Worm (Caenorhabditis elegans) whole organism, L2 larva: ENCODE results near the gene pkn-1.

Source experiments
- F13H6.1 ChIP-seq: sonication (generic microtip); optimal IDR thresholded peaks from 2 replicates; lab custom pipeline; 2016; ENCODE audit warnings: missing genetic modification characterization, missing compliant biosample characterization
- R02D3.7 ChIP-seq: fragments of 150-350 bp; optimal IDR thresholded peaks from 2 replicates; lab custom pipeline; 2014; ENCODE audit warnings: missing biosample characterization, missing genetic modification characterization
- Y55F3AM.14 ChIP-seq: fragments of 200-800 bp; sonication (Bioruptor generic); optimal IDR thresholded peaks from 2 replicates; lab custom pipeline; 2018; ENCODE audit warnings: mild to moderate bottlenecking, missing genetic modification characterization, missing compliant biosample characterization
- alr-1 ChIP-seq: fragments of 150-350 bp; optimal IDR thresholded peaks from 2 replicates; lab custom pipeline; 2014; ENCODE audit warnings: missing biosample characterization, missing genetic modification characterization
- ama-1 ChIP-seq: fragments of 150-350 bp; optimal IDR thresholded peaks from 2 replicates; lab custom pipeline; 2018; ENCODE audit warnings: inconsistent platforms
- ceh-82 ChIP-seq: fragments of 150-350 bp; optimal IDR thresholded peaks from 2 replicates; lab custom pipeline; 2014; ENCODE audit warnings: missing biosample characterization, missing genetic modification characterization
- crh-2 ChIP-seq: sonication (generic microtip); optimal IDR thresholded peaks from 2 replicates; lab custom pipeline; 2017; ENCODE audit warnings: missing biosample characterization, missing genetic modification characterization
- dmd-4 ChIP-seq: sonication (generic microtip); optimal IDR thresholded peaks from 2 replicates; lab custom pipeline; 2017; ENCODE audit warnings: missing biosample characterization, missing genetic modification characterization
- elt-1 ChIP-seq: fragments of 150-350 bp; optimal IDR thresholded peaks from 2 replicates; lab custom pipeline; 2014; ENCODE audit warnings: missing biosample characterization, missing genetic modification characterization
- fos-1 ChIP-seq: fragments of 150-350 bp; optimal IDR thresholded peaks from 2 replicates; lab custom pipeline; 2014; ENCODE audit warnings: missing biosample characterization, missing genetic modification characterization
- lin-13 ChIP-seq: fragments of 150-350 bp; optimal IDR thresholded peaks from 2 replicates; lab custom pipeline; 2014; ENCODE audit warnings: missing biosample characterization, missing genetic modification reagents, missing genetic modification characterization
- lin-39 ChIP-seq: fragments of 150-350 bp; optimal IDR thresholded peaks from 2 replicates; lab custom pipeline; 2014; ENCODE audit warnings: missing biosample characterization, missing genetic modification reagents, missing genetic modification characterization
- lsy-2 ChIP-seq, 2 experiments: fragments of 150-350 bp in 1 of 2; sonication (generic microtip) in 1 of 2; optimal IDR thresholded peaks; 2 replicates each; lab custom pipeline; 2014 to 2017; ENCODE audit warnings: missing biosample characterization in 2 of 2, missing genetic modification characterization in 2 of 2
- mab-5 ChIP-seq: fragments of 150-350 bp; optimal IDR thresholded peaks from 2 replicates; lab custom pipeline; 2014; ENCODE audit warnings: missing biosample characterization, missing genetic modification characterization
- mbf-1 ChIP-seq: sonication (generic microtip); optimal IDR thresholded peaks from 2 replicates; lab custom pipeline; 2017; ENCODE audit warnings: missing biosample characterization, missing genetic modification characterization
- nhr-10 ChIP-seq: sonication (generic microtip); optimal IDR thresholded peaks from 2 replicates; lab custom pipeline; 2017; ENCODE audit warnings: missing biosample characterization, missing genetic modification characterization
- nhr-11 ChIP-seq: fragments of 150-350 bp; optimal IDR thresholded peaks from 2 replicates; lab custom pipeline; 2014; ENCODE audit warnings: missing biosample characterization, missing genetic modification characterization
- nhr-12 ChIP-seq: fragments of 150-350 bp; optimal IDR thresholded peaks from 2 replicates; lab custom pipeline; 2014; ENCODE audit warnings: missing biosample characterization, missing genetic modification characterization
- nhr-129 ChIP-seq: fragments of 150-350 bp; optimal IDR thresholded peaks from 2 replicates; lab custom pipeline; 2014; ENCODE audit warnings: missing biosample characterization, missing genetic modification characterization
- nhr-23 ChIP-seq: fragments of 150-350 bp; optimal IDR thresholded peaks from 2 replicates; lab custom pipeline; 2014; ENCODE audit warnings: missing biosample characterization, missing genetic modification reagents, missing genetic modification characterization
- nhr-237 ChIP-seq: fragments of 150-350 bp; optimal IDR thresholded peaks from 2 replicates; lab custom pipeline; 2014; ENCODE audit warnings: missing biosample characterization, missing genetic modification characterization
- nhr-25 ChIP-seq: fragments of 150-350 bp; sonication (generic microtip); optimal IDR thresholded peaks from 3 replicates; lab custom pipeline; 2014; ENCODE audit warnings: missing biosample characterization, missing genetic modification characterization
- nhr-6 ChIP-seq: fragments of 150-350 bp; optimal IDR thresholded peaks from 2 replicates; lab custom pipeline; 2014; ENCODE audit warnings: missing biosample characterization, missing genetic modification characterization
- nhr-77 ChIP-seq: fragments of 150-350 bp; optimal IDR thresholded peaks from 2 replicates; lab custom pipeline; 2014; ENCODE audit warnings: missing biosample characterization, missing genetic modification characterization
- sem-4 ChIP-seq: fragments of 150-350 bp; optimal IDR thresholded peaks from 2 replicates; lab custom pipeline; 2014; ENCODE audit warnings: missing biosample characterization, missing genetic modification reagents, missing genetic modification characterization
- sma-3 ChIP-seq: sonication (generic microtip); optimal IDR thresholded peaks from 2 replicates; lab custom pipeline; 2016; ENCODE audit warnings: missing genetic modification reagents, missing genetic modification characterization, missing compliant biosample characterization
- sma-9 ChIP-seq, 2 experiments: fragments of 150-350 bp in 1 of 2; sonication (generic microtip) in 1 of 2; optimal IDR thresholded peaks; 2 replicates each; lab custom pipeline; 2014 to 2016; ENCODE audit warnings: missing genetic modification characterization in 2 of 2, mild to moderate bottlenecking in 1 of 2, missing biosample characterization in 1 of 2, missing compliant biosample characterization in 1 of 2, missing genetic modification reagents in 1 of 2, moderate library complexity in 1 of 2
- snpc-4 ChIP-seq: fragments of 150-350 bp; optimal IDR thresholded peaks from 2 replicates; lab custom pipeline; 2014; ENCODE audit warnings: missing biosample characterization, missing genetic modification characterization
- unc-39 ChIP-seq: fragments of 150-350 bp; optimal IDR thresholded peaks from 2 replicates; lab custom pipeline; 2014; ENCODE audit warnings: missing biosample characterization, missing genetic modification characterization
- unc-55 ChIP-seq: fragments of 150-350 bp; sonication (generic microtip); optimal IDR thresholded peaks from 3 replicates; lab custom pipeline; 2014; ENCODE audit warnings: missing biosample characterization, missing genetic modification reagents, missing genetic modification characterization
- unc-62 ChIP-seq: fragments of 150-350 bp; optimal IDR thresholded peaks from 2 replicates; lab custom pipeline; 2014; ENCODE audit warnings: missing biosample characterization, missing genetic modification reagents, missing genetic modification characterization
- zag-1 ChIP-seq: fragments of 150-350 bp; optimal IDR thresholded peaks from 2 replicates; lab custom pipeline; 2014; ENCODE audit warnings: missing biosample characterization, missing genetic modification characterization
- ztf-1 ChIP-seq: fragments of 200-800 bp; sonication (Bioruptor generic); conservative IDR thresholded peaks from 2 replicates; pipeline ENCODE4 v1.3.6; 2022; ENCODE audit warnings: missing genetic modification characterization, missing compliant biosample characterization
- ztf-11 ChIP-seq: sonication (generic microtip); optimal IDR thresholded peaks from 2 replicates; lab custom pipeline; 2017; ENCODE audit warnings: missing biosample characterization, missing genetic modification characterization

Gene pkn-1

DNA sequence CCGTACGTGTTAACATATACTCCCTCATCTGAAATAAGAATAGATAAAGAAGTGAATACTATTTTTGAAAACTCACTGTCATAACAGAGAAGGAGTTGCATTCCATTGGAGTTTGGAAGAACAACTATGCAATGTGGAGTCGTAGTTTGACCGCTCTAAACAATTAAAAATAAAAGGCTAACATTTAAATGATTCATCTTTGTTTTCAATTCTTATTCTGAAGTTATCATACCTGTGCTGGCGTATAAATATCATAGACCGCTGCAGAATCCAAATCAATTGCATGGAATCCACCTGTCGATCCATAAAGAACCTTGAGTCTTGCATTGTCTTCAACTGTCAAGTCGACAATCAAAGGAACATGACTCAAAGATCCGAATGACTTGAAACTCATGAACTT lies 25.7 kb downstream of the pkn-1 start:
- TF ChIP-seq zag-1 (tag; lab: Kevin White, UChicago) (no peak), nhr-23 (tag; lab: Kevin White, UChicago) (no peak), mbf-1 (tag; lab: Kevin White, UChicago) (no peak)

DNA sequence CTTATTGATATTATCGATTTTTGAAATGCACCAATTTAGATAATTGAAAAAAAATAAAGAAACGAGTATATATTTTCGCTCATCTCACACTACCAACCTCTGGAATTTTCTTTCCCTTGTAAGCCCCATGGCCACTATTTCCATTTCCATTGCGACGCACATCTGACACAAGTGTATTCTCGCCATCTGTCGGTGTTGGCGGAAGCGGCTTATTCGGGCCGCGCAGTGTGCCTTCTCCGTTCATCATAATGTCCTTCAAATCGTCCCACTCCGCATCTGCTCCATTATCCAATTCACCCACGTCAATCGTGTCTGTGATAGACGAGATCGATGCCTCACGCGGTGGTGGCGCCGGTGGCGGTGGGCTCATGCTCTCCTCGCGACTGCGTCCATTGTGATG lies 27.7 kb downstream of the pkn-1 start:
- TF ChIP-seq nhr-10 (tag; lab: Kevin White, UChicago) (no peak), ceh-82 (tag; lab: Kevin White, UChicago) (no peak), ztf-1 (GFP tag; lab: Robert Waterston, UW) (no peak), Y55F3AM.14 (GFP tag; lab: Kevin White, UChicago) (no peak), lin-13 (GFP tag; lab: Kevin White, UChicago) (no peak), sem-4 (tag; lab: Kevin White, UChicago) (no peak), ztf-11 (tag; lab: Kevin White, UChicago) (no peak), ama-1 (lab: Kevin White, UChicago) (no peak), crh-2 (tag; lab: Kevin White, UChicago) (no peak), mbf-1 (tag; lab: Kevin White, UChicago) (no peak), lsy-2 (tag; optimal IDR thresholded peaks at IDR 0.05; lab: Kevin White, UChicago) (no peak), elt-1 (tag; lab: Kevin White, UChicago) (no peak), unc-39 (tag; lab: Kevin White, UChicago) (no peak), nhr-25 (no peak), nhr-12 (tag; lab: Kevin White, UChicago) (no peak), alr-1 (tag; lab: Kevin White, UChicago) (no peak)

DNA sequence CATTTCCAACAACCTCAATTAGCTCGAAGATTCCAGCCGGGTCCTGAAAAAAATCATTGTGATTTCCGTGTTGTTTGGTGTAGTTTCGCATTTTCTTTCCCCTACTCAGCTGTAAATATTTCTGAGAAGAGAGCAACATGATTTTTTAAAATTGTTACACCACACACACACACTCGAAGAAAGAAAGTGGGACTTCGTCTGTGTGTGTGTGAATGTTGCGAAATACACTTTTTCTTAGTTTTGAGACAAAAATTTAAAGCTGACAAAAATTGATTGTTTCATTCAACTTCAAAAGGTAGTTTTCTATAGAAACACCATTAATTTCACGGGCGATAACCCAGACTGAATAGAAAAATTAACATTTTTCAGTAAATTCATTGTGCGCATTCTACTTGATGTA lies 31.1 kb downstream of the pkn-1 start:
- TF ChIP-seq fos-1 (tag; lab: Kevin White, UChicago) (no peak), ztf-11 (tag; lab: Kevin White, UChicago) (no peak), unc-55 (peak; percentile 9), nhr-11 (no peak), nhr-10 (tag; lab: Kevin White, UChicago) (no peak), nhr-25 (no peak)

- no peak for TF ChIP-seq lin-39 (tag; lab: Kevin White, UChicago)
- no peak for TF ChIP-seq unc-62
- no peak for TF ChIP-seq nhr-77 (tag; lab: Kevin White, UChicago)
- no peak for TF ChIP-seq dmd-4
- TF ChIP-seq crh-2 (tag; lab: Kevin White, UChicago): no peak
- TF ChIP-seq snpc-4 (tag; lab: Kevin White, UChicago): no peak
- TF ChIP-seq alr-1 (tag; lab: Kevin White, UChicago): no peak
- no peak for TF ChIP-seq lin-13 (GFP tag; lab: Kevin White, UChicago)
- no peak for TF ChIP-seq mab-5 (tag; lab: Kevin White, UChicago)
- no peak for TF ChIP-seq ama-1 (lab: Kevin White, UChicago)
- no peak for TF ChIP-seq zag-1 (tag; lab: Kevin White, UChicago)
- no peak for TF ChIP-seq sma-3 (GFP tag; lab: Kevin White, UChicago)
- TF ChIP-seq ztf-1 (GFP tag; lab: Robert Waterston, UW): no peak
- no peak for TF ChIP-seq F13H6.1 (tag; lab: Kevin White, UChicago)
- no peak for TF ChIP-seq R02D3.7 (tag; lab: Kevin White, UChicago)
- TF ChIP-seq nhr-6 (tag; lab: Kevin White, UChicago): no peak
- TF ChIP-seq, all 48 proteins: peak for 0
Measured at ce11 chrX:10428557-10428956, 31.5 kb downstream of the pkn-1 start, which contains the start of gene mig-15. Gene mig-15, minus strand, starts transcription at chrX:10428657.

DNA sequence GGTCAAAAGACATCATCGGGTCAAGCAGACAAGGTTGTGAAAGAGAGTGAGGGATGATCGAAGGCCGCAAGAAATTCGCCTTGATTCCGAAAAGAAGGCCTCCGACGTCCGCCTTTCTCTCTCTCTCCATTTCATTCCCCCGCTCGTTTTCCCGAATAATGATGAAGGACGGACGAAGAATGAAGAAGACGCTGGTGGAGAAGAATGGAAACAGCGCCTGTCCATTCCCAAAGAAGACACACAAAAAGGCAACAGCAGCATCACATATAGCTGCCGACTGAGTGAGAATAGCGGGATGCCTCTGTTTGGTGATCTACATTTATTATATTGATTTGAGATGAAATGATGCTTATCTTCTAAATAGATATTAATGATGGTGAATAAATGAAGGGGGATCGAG lies 32.2 kb downstream of the pkn-1 start:
- TF ChIP-seq nhr-25 (peak; percentile 20), sem-4 (tag; lab: Kevin White, UChicago) (no peak), mbf-1 (tag; lab: Kevin White, UChicago) (no peak), nhr-129 (peak; percentile 1), sma-9 (GFP tag; optimal IDR thresholded peaks at IDR 0.05; lab: Kevin White, UChicago) (no peak), sma-9 (tag; optimal IDR thresholded peaks at IDR 0.05; lab: Kevin White, UChicago) (no peak), nhr-237 (tag; lab: Kevin White, UChicago) (no peak), fos-1 (tag; lab: Kevin White, UChicago) (peak; percentile 21)
